Worm (Caenorhabditis elegans) whole organism, L2 larva: ENCODE measurements around the gene nas-19.

Source experiments
- lin-11 ChIP-seq: fragments of 150-350 bp; sonication (generic microtip); optimal IDR thresholded peaks from 2 replicates; lab custom pipeline; 2014; ENCODE audit warnings: missing biosample characterization, missing genetic modification characterization, inconsistent platforms, mixed read lengths
- unc-62 ChIP-seq: fragments of 150-350 bp; optimal IDR thresholded peaks from 2 replicates; lab custom pipeline; 2014; ENCODE audit warnings: missing biosample characterization, missing genetic modification reagents, missing genetic modification characterization

- TF ChIP-seq lin-11 (tag; lab: Kevin White, UChicago) (no peak), unc-62 (no peak)
These were observed 32.7 kb upstream of the nas-19 start for ce11 chrV:11435242-11435641.
